Worm (Caenorhabditis elegans): ENCODE measurements around the gene cor-1.

cor-1 gene

ce11 chrIII:10261256-10261655, 12.3 kb downstream of the cor-1 start:
- TF ChIP-seq unc-62 (GFP tag; optimal IDR thresholded peaks at IDR 0.05 in 1 of 2) (peak in 1 of 2 experiments; percentile 94), unc-62 (tag; optimal IDR thresholded peaks at IDR 0.05) (no peak), ZK337.2 (GFP tag; IDR thresholded peaks at IDR 0.05) (no peak)

DNA sequence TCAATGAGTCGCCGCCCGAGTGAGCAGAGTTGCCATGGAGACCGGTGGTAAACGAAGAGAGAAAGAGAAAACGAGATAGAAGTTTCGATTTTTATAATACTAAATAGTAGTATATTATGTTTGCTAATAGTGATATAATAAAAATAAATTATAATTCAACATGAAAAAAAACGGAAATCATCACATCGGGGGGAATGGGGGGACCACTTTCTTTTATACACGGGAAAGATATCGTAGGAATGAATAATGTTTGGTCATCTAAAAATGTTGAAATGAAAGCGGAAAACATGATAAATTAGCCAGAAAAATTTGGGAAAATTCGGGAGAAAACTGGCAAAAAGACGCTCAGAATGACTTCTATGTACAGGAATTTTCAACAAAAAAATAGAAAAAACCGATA, 12.8 kb downstream of the cor-1 start, which contains the start of gene bbs-5:
TSS of gene bbs-5 (minus strand) at position 101 of the 400 bp plus-strand sequence.
- TF ChIP-seq daf-16 (GFP tag; optimal IDR thresholded peaks at IDR 0.05) (no peak), daf-16 (tag; optimal IDR thresholded peaks at IDR 0.05) (no peak), F10B5.3 (tag; optimal IDR thresholded peaks at IDR 0.05) (no peak), daf-19 (GFP tag; conservative IDR thresholded peaks at IDR 0.05) (no peak), nhr-102 (tag; optimal IDR thresholded peaks at IDR 0.05) (no peak), lin-39 (tag; optimal IDR thresholded peaks at IDR 0.05) (no peak), mes-2 (tag; optimal IDR thresholded peaks at IDR 0.05; ENCODE audit: poor library complexity, severe bottlenecking) (no peak), mdl-1 (tag; optimal IDR thresholded peaks at IDR 0.05) (no peak), set-16 (GFP tag; IDR thresholded peaks at IDR 0.05) (no peak), attf-4 (tag; optimal IDR thresholded peaks at IDR 0.05) (no peak), spr-3 (GFP tag; optimal IDR thresholded peaks at IDR 0.05) (no peak), nhr-48 (tag; optimal IDR thresholded peaks at IDR 0.05) (no peak), nhr-28 (tag; optimal IDR thresholded peaks at IDR 0.05) (no peak), mdt-29 (GFP tag; IDR thresholded peaks at IDR 0.05) (no peak), F44E2.7 (GFP tag; IDR thresholded peaks at IDR 0.05) (no peak), D1046.2 (GFP tag; IDR thresholded peaks at IDR 0.05) (no peak), snpc-1.2 (GFP tag; IDR thresholded peaks at IDR 0.05) (no peak), dve-1 (tag; optimal IDR thresholded peaks at IDR 0.05; ENCODE audit: insufficient read depth) (no peak), duxl-1 (tag; optimal IDR thresholded peaks at IDR 0.05; ENCODE audit: poor library complexity) (no peak), mxl-3 (GFP tag; optimal IDR thresholded peaks at IDR 0.05) (no peak)

- TF ChIP-seq ZK337.2 (GFP tag; IDR thresholded peaks at IDR 0.05) (0 out of 2 replicates have a peak, but pooled peaks have one; percentile 8), lin-38 (GFP tag; IDR thresholded peaks at IDR 0.05) (peak; percentile 57; the same call in 1 of the 2 replicates), hmg-1.1 (GFP tag; IDR thresholded peaks at IDR 0.05) (0 out of 2 replicates have a peak, but pooled peaks have one; percentile 14), mes-2 (tag; optimal IDR thresholded peaks at IDR 0.05; ENCODE audit: poor library complexity, severe bottlenecking) (peak; percentile 17)
Measured at ce11 chrIII:10266824-10267223, 17.9 kb downstream of the cor-1 start, which contains the start of gene inpp-4B. inpp-4B (minus strand) TSS chrIII:10266877.

ce11 chrIII:10270778-10271307, 21.9 kb downstream of the cor-1 start, which contains the start of gene cnk-1:
cnk-1 (plus strand) TSS chrIII:10271257.
- TF ChIP-seq ceh-20 (GFP tag; IDR thresholded peaks at IDR 0.05), result peak; percentile 98
- TF ChIP-seq ztf-11 (tag; optimal IDR thresholded peaks at IDR 0.05), result no peak
- peak; percentile 97 for TF ChIP-seq nhr-42 (GFP tag; IDR thresholded peaks at IDR 0.05)
- peak; percentile 52 for TF ChIP-seq dpl-1 (GFP tag; optimal IDR thresholded peaks at IDR 0.05)
- no peak for TF ChIP-seq nhr-10 (tag; optimal IDR thresholded peaks at IDR 0.05)
- no peak for TF ChIP-seq fos-1 (tag; optimal IDR thresholded peaks at IDR 0.05)
- TF ChIP-seq lin-29 (GFP tag; IDR thresholded peaks at IDR 0.05), result peak; percentile 87
- TF ChIP-seq aly-2 (tag; optimal IDR thresholded peaks at IDR 0.05), result no peak
- TF ChIP-seq php-3 (GFP tag; IDR thresholded peaks at IDR 0.05), result peak; percentile 96
- TF ChIP-seq pqm-1 (tag; optimal IDR thresholded peaks at IDR 0.05), result no peak
- TF ChIP-seq Y48G9A.11 (GFP tag; IDR thresholded peaks at IDR 0.05), result peak; percentile 96
- peak; percentile 97 for TF ChIP-seq D1046.2 (GFP tag; IDR thresholded peaks at IDR 0.05)
- TF ChIP-seq nhr-111 (GFP tag; optimal IDR thresholded peaks at IDR 0.05), result no peak
- TF ChIP-seq zip-11 (GFP tag; IDR thresholded peaks at IDR 0.05), result no peak
- TF ChIP-seq daf-16 (GFP tag; optimal IDR thresholded peaks at IDR 0.05), result no peak
- peak; percentile 57 for TF ChIP-seq daf-16 (tag; optimal IDR thresholded peaks at IDR 0.05)
- TF ChIP-seq nhr-41 (GFP tag; IDR thresholded peaks at IDR 0.05), result peak; percentile 74; the same call in 1 of the 2 replicates
- no peak for TF ChIP-seq F10B5.3 (tag; optimal IDR thresholded peaks at IDR 0.05)
- TF ChIP-seq vab-7 (GFP tag; IDR thresholded peaks at IDR 0.05), result peak; percentile 96
- peak; percentile 92 for TF ChIP-seq set-16 (GFP tag; IDR thresholded peaks at IDR 0.05)
- TF ChIP-seq dmd-6 (GFP tag; IDR thresholded peaks at IDR 0.05), result peak; percentile 98
- peak; percentile 94 to 95 for TF ChIP-seq madf-5 (GFP tag; IDR thresholded peaks at IDR 0.05)
- TF ChIP-seq zip-2 (tag; optimal IDR thresholded peaks at IDR 0.05), result no peak
- no peak for TF ChIP-seq F44E2.7 (GFP tag; IDR thresholded peaks at IDR 0.05)
- TF ChIP-seq F37D6.2 (tag; optimal IDR thresholded peaks at IDR 0.05), result peak; percentile 74
- TF ChIP-seq duxl-1 (tag; optimal IDR thresholded peaks at IDR 0.05; ENCODE audit: poor library complexity), result peak; percentile 64
- no peak for TF ChIP-seq fkh-10 (GFP tag; optimal IDR thresholded peaks at IDR 0.05)
- TF ChIP-seq mdl-1 (tag; optimal IDR thresholded peaks at IDR 0.05), result no peak
